Worm (Caenorhabditis elegans) whole organism, L2 larva: ENCODE data around the gene snn-1.

ENCODE experiments used
- C34F6.9 ChIP-seq: fragments of 150-350 bp; optimal IDR thresholded peaks from 2 replicates; lab custom pipeline; 2014; ENCODE audit warnings: missing biosample characterization, missing genetic modification characterization
- F13H6.1 ChIP-seq: sonication (generic microtip); optimal IDR thresholded peaks from 2 replicates; lab custom pipeline; 2016; ENCODE audit warnings: missing genetic modification characterization, missing compliant biosample characterization
- R02D3.7 ChIP-seq: fragments of 150-350 bp; optimal IDR thresholded peaks from 2 replicates; lab custom pipeline; 2014; ENCODE audit warnings: missing biosample characterization, missing genetic modification characterization
- ZK546.5 ChIP-seq: sonication (generic microtip); optimal IDR thresholded peaks from 2 replicates; lab custom pipeline; 2017; ENCODE audit warnings: missing biosample characterization, missing genetic modification characterization
- alr-1 ChIP-seq: fragments of 150-350 bp; optimal IDR thresholded peaks from 2 replicates; lab custom pipeline; 2014; ENCODE audit warnings: missing biosample characterization, missing genetic modification characterization
- aly-2 ChIP-seq: fragments of 150-350 bp; optimal IDR thresholded peaks from 2 replicates; lab custom pipeline; 2014; ENCODE audit warnings: missing biosample characterization, missing genetic modification characterization
- blmp-1 ChIP-seq: sonication (generic microtip); optimal IDR thresholded peaks from 2 replicates; lab custom pipeline; 2017; ENCODE audit warnings: missing genetic modification characterization, mild to moderate bottlenecking, missing compliant biosample characterization, antibody characterized with exemption, moderate library complexity; ENCODE audit not compliant: insufficient read depth
- ceh-16 ChIP-seq: fragments of 150-350 bp; optimal IDR thresholded peaks from 2 replicates; lab custom pipeline; 2014; ENCODE audit warnings: missing biosample characterization, missing genetic modification characterization
- crh-2 ChIP-seq: sonication (generic microtip); optimal IDR thresholded peaks from 2 replicates; lab custom pipeline; 2017; ENCODE audit warnings: missing biosample characterization, missing genetic modification characterization
- dmd-4 ChIP-seq: sonication (generic microtip); optimal IDR thresholded peaks from 2 replicates; lab custom pipeline; 2017; ENCODE audit warnings: missing biosample characterization, missing genetic modification characterization
- egl-27 ChIP-seq: sonication (generic microtip); optimal IDR thresholded peaks from 3 replicates; lab custom pipeline; 2017; ENCODE audit warnings: missing biosample characterization, missing genetic modification reagents, missing genetic modification characterization
- elt-1 ChIP-seq: fragments of 150-350 bp; optimal IDR thresholded peaks from 2 replicates; lab custom pipeline; 2014; ENCODE audit warnings: missing biosample characterization, missing genetic modification characterization
- elt-3 ChIP-seq: sonication (generic microtip); optimal IDR thresholded peaks from 2 replicates; lab custom pipeline; 2017; ENCODE audit warnings: missing biosample characterization, missing genetic modification characterization
- fos-1 ChIP-seq: fragments of 150-350 bp; optimal IDR thresholded peaks from 2 replicates; lab custom pipeline; 2014; ENCODE audit warnings: missing biosample characterization, missing genetic modification characterization
- gmeb-1 ChIP-seq: fragments of 150-350 bp; optimal IDR thresholded peaks from 2 replicates; lab custom pipeline; 2014; ENCODE audit warnings: missing biosample characterization, missing genetic modification characterization
- lin-13 ChIP-seq: fragments of 150-350 bp; optimal IDR thresholded peaks from 2 replicates; lab custom pipeline; 2014; ENCODE audit warnings: missing biosample characterization, missing genetic modification reagents, missing genetic modification characterization
- lsy-2 ChIP-seq, 2 experiments: fragments of 150-350 bp in 1 of 2; sonication (generic microtip) in 1 of 2; optimal IDR thresholded peaks; 2 replicates each; lab custom pipeline; 2014 to 2017; ENCODE audit warnings: missing biosample characterization in 2 of 2, missing genetic modification characterization in 2 of 2
- mbf-1 ChIP-seq: sonication (generic microtip); optimal IDR thresholded peaks from 2 replicates; lab custom pipeline; 2017; ENCODE audit warnings: missing biosample characterization, missing genetic modification characterization
- mdl-1 ChIP-seq, 2 experiments: fragments of 150-350 bp in 1 of 2; sonication (generic microtip) in 1 of 2; optimal IDR thresholded peaks; 2 replicates each; lab custom pipeline; 2017; ENCODE audit warnings: missing biosample characterization in 2 of 2, missing genetic modification characterization in 2 of 2
- nhr-10 ChIP-seq: sonication (generic microtip); optimal IDR thresholded peaks from 2 replicates; lab custom pipeline; 2017; ENCODE audit warnings: missing biosample characterization, missing genetic modification characterization
- nhr-129 ChIP-seq: fragments of 150-350 bp; optimal IDR thresholded peaks from 2 replicates; lab custom pipeline; 2014; ENCODE audit warnings: missing biosample characterization, missing genetic modification characterization
- nhr-21 ChIP-seq: fragments of 150-350 bp; optimal IDR thresholded peaks from 2 replicates; lab custom pipeline; 2014; ENCODE audit warnings: missing biosample characterization, missing genetic modification characterization
- nhr-23 ChIP-seq: fragments of 150-350 bp; optimal IDR thresholded peaks from 2 replicates; lab custom pipeline; 2014; ENCODE audit warnings: missing biosample characterization, missing genetic modification reagents, missing genetic modification characterization
- nhr-25 ChIP-seq: fragments of 150-350 bp; sonication (generic microtip); optimal IDR thresholded peaks from 3 replicates; lab custom pipeline; 2014; ENCODE audit warnings: missing biosample characterization, missing genetic modification characterization
- nhr-6 ChIP-seq: fragments of 150-350 bp; optimal IDR thresholded peaks from 2 replicates; lab custom pipeline; 2014; ENCODE audit warnings: missing biosample characterization, missing genetic modification characterization
- nhr-77 ChIP-seq: fragments of 150-350 bp; optimal IDR thresholded peaks from 2 replicates; lab custom pipeline; 2014; ENCODE audit warnings: missing biosample characterization, missing genetic modification characterization
- peb-1 ChIP-seq: fragments of 150-350 bp; optimal IDR thresholded peaks from 2 replicates; lab custom pipeline; 2014; ENCODE audit warnings: missing biosample characterization, missing genetic modification characterization
- skn-1 ChIP-seq: sonication (generic microtip); optimal IDR thresholded peaks from 2 replicates; lab custom pipeline; 2017; ENCODE audit warnings: missing biosample characterization, missing genetic modification characterization
- sma-3 ChIP-seq: sonication (generic microtip); optimal IDR thresholded peaks from 2 replicates; lab custom pipeline; 2016; ENCODE audit warnings: missing genetic modification reagents, missing genetic modification characterization, missing compliant biosample characterization
- sma-9 ChIP-seq, 2 experiments: fragments of 150-350 bp in 1 of 2; sonication (generic microtip) in 1 of 2; optimal IDR thresholded peaks; 2 replicates each; lab custom pipeline; 2014 to 2016; ENCODE audit warnings: missing genetic modification characterization in 2 of 2, mild to moderate bottlenecking in 1 of 2, missing biosample characterization in 1 of 2, missing compliant biosample characterization in 1 of 2, missing genetic modification reagents in 1 of 2, moderate library complexity in 1 of 2
- snpc-4 ChIP-seq: fragments of 150-350 bp; optimal IDR thresholded peaks from 2 replicates; lab custom pipeline; 2014; ENCODE audit warnings: missing biosample characterization, missing genetic modification characterization
- unc-55 ChIP-seq: fragments of 150-350 bp; sonication (generic microtip); optimal IDR thresholded peaks from 3 replicates; lab custom pipeline; 2014; ENCODE audit warnings: missing biosample characterization, missing genetic modification reagents, missing genetic modification characterization
- zag-1 ChIP-seq: fragments of 150-350 bp; optimal IDR thresholded peaks from 2 replicates; lab custom pipeline; 2014; ENCODE audit warnings: missing biosample characterization, missing genetic modification characterization
- ztf-1 ChIP-seq: fragments of 200-800 bp; sonication (Bioruptor generic); conservative IDR thresholded peaks from 2 replicates; pipeline ENCODE4 v1.3.6; 2022; ENCODE audit warnings: missing genetic modification characterization, missing compliant biosample characterization
- ztf-11 ChIP-seq: sonication (generic microtip); optimal IDR thresholded peaks from 2 replicates; lab custom pipeline; 2017; ENCODE audit warnings: missing biosample characterization, missing genetic modification characterization
- ztf-4 ChIP-seq: fragments of 150-350 bp; optimal IDR thresholded peaks from 2 replicates; lab custom pipeline; 2014; ENCODE audit warnings: missing biosample characterization, missing genetic modification characterization

Gene snn-1

DNA sequence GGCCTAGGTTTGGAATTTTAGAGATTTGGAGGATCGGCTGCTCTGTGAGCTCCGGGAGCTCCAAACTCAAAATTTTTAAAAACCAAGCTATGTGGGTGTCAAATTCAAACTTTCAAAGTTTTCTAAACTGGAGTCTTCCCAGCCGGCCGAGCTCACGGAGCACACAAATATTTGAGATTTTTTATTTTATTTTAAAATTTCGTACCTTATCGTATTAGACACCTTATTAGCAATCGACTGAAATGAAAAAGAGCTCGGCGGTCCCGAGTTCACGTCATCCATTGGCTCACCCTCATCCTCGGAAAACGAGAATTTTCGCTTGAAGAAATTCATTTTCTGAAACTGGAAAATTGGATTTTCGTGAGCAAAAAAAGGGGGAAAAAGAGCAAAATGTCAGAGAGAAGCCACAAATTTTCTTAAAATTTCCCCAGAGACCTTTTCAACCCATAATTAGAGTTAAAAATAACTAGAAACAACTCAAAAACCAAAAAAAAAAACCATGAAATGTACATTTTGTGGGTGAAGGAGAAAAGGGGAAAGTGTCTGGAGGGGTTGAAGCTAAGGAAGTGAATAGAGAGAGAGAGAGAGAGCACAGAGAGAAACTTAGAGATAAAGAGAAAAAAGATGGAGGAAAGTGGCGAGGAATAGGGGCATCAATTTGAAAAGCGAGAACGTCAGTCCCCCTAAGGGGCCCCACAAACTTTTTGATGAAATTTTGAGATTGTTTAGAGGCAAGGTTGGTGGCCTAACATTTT lies at the start of gene snn-1:
Gene snn-1 (minus strand): TSS at position 355 of the 755 bp plus-strand sequence.
- TF ChIP-seq unc-55 (peak; percentile 36), lsy-2 (tag; optimal IDR thresholded peaks at IDR 0.05; lab: Kevin White, UChicago) (peak in 1 of 2 experiments; percentile 20), R02D3.7 (tag; lab: Kevin White, UChicago) (no peak), C34F6.9 (tag; lab: Kevin White, UChicago) (peak; percentile 13)

DNA sequence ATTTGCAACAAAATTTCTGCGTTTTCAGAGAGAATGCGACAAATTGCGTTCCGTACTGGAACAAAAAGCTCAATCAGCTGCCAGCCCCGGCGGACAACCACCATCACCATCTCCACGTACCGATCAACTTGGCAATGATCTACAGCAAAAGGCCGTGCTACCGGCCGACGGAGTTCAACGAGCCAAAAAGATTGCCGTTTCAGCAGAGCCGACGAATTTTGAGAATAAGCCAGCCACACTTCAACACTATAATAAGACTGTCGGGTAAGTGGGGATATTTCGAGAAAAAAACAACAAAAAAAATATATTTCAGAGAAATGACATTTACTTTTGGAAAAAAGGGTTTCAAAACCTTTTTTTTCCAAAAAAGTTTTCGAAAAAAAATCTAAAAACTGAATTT lies 47.7 kb upstream of the snn-1 start:
- no peak for TF ChIP-seq zag-1 (tag; lab: Kevin White, UChicago)
- TF ChIP-seq sma-3 (GFP tag; lab: Kevin White, UChicago) = no peak
- no peak for TF ChIP-seq elt-3
- TF ChIP-seq R02D3.7 (tag; lab: Kevin White, UChicago) = no peak
- TF ChIP-seq ztf-11 (tag; lab: Kevin White, UChicago) = no peak
- no peak for TF ChIP-seq F13H6.1 (tag; lab: Kevin White, UChicago)
- no peak for TF ChIP-seq dmd-4 (tag; lab: Kevin White, UChicago)
- TF ChIP-seq nhr-77 (tag; lab: Kevin White, UChicago) = no peak
- TF ChIP-seq lsy-2 (tag; optimal IDR thresholded peaks at IDR 0.05; lab: Kevin White, UChicago) = no peak
- TF ChIP-seq nhr-6 = no peak
- TF ChIP-seq gmeb-1 (tag; lab: Kevin White, UChicago) = no peak
- no peak for TF ChIP-seq mbf-1 (tag; lab: Kevin White, UChicago)
- TF ChIP-seq nhr-10 (tag; lab: Kevin White, UChicago) = no peak

DNA sequence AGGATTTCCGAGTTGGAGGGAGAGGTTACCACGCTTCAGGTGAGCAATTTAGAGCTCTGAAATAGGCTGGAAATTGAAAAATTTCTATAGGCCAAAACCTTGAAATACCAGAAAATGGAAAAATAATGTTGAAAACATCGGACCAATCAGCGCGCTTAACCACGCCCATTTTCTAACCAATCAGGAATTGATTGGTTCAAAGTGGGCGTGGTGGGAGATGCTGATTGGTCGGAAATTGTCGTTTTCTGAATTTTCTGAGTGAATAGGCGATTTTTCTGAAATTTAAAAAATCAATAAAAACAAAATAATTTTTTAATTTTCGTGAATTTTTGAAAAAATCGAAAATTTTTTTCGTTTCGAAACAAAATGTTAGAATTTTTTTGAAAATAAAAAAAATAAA lies 46.0 kb upstream of the snn-1 start:
- no peak for TF ChIP-seq skn-1 (tag; lab: Kevin White, UChicago)
- TF ChIP-seq peb-1 (tag; lab: Kevin White, UChicago) = no peak
- TF ChIP-seq ztf-11 (tag; lab: Kevin White, UChicago) = no peak
- TF ChIP-seq aly-2 (tag; lab: Kevin White, UChicago) = no peak
- TF ChIP-seq crh-2 (tag; lab: Kevin White, UChicago) = no peak
- TF ChIP-seq elt-1 (tag; lab: Kevin White, UChicago) = no peak
- no peak for TF ChIP-seq R02D3.7 (tag; lab: Kevin White, UChicago)
- no peak for TF ChIP-seq snpc-4 (tag; lab: Kevin White, UChicago)

DNA sequence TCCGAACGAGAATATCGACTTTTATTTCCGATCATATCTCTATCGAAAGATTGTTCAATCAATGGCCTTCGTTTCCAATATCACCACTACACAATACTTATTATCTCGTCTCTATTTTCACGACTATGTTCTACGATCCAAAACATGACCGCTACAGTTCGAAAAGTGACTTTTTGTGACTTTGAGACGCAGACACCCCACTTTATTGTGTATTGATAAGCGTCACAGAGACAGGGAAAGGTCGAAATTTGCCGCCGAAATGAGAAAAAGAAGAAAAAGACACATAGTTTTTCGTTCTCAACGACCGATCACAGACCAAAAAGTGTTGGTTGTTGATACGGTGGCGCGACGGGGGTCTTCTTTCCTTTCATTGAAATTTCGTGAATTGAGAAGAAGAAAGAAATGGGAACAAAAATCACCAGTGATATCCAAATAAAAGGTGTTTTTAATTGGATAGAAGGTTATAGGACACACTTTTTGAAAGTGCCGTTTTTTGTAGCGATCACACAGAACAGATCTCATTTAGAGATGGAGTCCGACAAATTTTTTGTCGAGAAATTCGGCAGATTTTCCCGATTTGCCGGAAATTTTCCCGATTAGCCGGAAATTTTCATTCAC lies 44.6 kb upstream of the snn-1 start:
- no peak for TF ChIP-seq skn-1 (tag; lab: Kevin White, UChicago)
- peak; percentile 5 for TF ChIP-seq F13H6.1 (tag; lab: Kevin White, UChicago)
- peak; percentile 92 for TF ChIP-seq sma-9 (GFP tag; optimal IDR thresholded peaks at IDR 0.05; lab: Kevin White, UChicago)
- no peak for TF ChIP-seq sma-9 (tag; optimal IDR thresholded peaks at IDR 0.05; lab: Kevin White, UChicago)
- TF ChIP-seq alr-1 (tag; lab: Kevin White, UChicago) = no peak
- TF ChIP-seq gmeb-1 (tag; lab: Kevin White, UChicago) = peak; percentile 18
- TF ChIP-seq ztf-1 (GFP tag; lab: Robert Waterston, UW) = no peak
- TF ChIP-seq ztf-4 (tag; lab: Kevin White, UChicago) = no peak
- TF ChIP-seq crh-2 (tag; lab: Kevin White, UChicago) = peak; percentile 45
- TF ChIP-seq C34F6.9 (tag; lab: Kevin White, UChicago) = no peak
- TF ChIP-seq nhr-23 (tag; lab: Kevin White, UChicago) = no peak
- peak; percentile 66 for TF ChIP-seq blmp-1 (tag; lab: Kevin White, UChicago)
- no peak for TF ChIP-seq nhr-77 (tag; lab: Kevin White, UChicago)
- peak; percentile 44 for TF ChIP-seq egl-27 (tag; lab: Kevin White, UChicago)
- TF ChIP-seq nhr-129 (tag; lab: Kevin White, UChicago) = peak; percentile 22
- no peak for TF ChIP-seq mbf-1 (tag; lab: Kevin White, UChicago)
- TF ChIP-seq fos-1 (tag; lab: Kevin White, UChicago) = peak; percentile 64
- TF ChIP-seq sma-3 (GFP tag; lab: Kevin White, UChicago) = peak; percentile 79
- peak in 1 of 2 experiments; percentile 1 for TF ChIP-seq lsy-2 (tag; optimal IDR thresholded peaks at IDR 0.05; lab: Kevin White, UChicago)
- TF ChIP-seq ceh-16 (tag; lab: Kevin White, UChicago) = no peak
- peak; percentile 89 for TF ChIP-seq nhr-21 (tag; lab: Kevin White, UChicago)
- TF ChIP-seq mdl-1 (tag; optimal IDR thresholded peaks at IDR 0.05; lab: Kevin White, UChicago) = peak in 1 of 2 experiments; percentile 10
- no peak for TF ChIP-seq ZK546.5
- TF ChIP-seq lin-13 (GFP tag; lab: Kevin White, UChicago) = no peak
- peak; percentile 38 for TF ChIP-seq nhr-25 (tag; lab: Kevin White, UChicago)
- TF ChIP-seq, all 48 proteins: peak for 13
